Fruit fly (Drosophila melanogaster) whole organism, prepupa: ENCODE data around the gene CG3823.

Source experiments
- CG11294 ChIP-seq: fragments of 200-800 bp; sonication (Bioruptor generic); IDR thresholded peaks from 2 replicates; pipeline ENCODE4 v1.3.6; 2022; ENCODE audit warnings: missing biosample characterization, missing genetic modification characterization
- Lpt ChIP-seq: fragments of 200-800 bp; sonication (Bioruptor generic); optimal IDR thresholded peaks from 3 replicates; lab custom pipeline; 2016; ENCODE audit warnings: missing biosample characterization, missing genetic modification characterization
- net ChIP-seq: fragments of 200-800 bp; sonication (Bioruptor generic); optimal IDR thresholded peaks from 3 replicates; lab custom pipeline; 2016; ENCODE audit warnings: missing biosample characterization, missing genetic modification characterization

- TF ChIP-seq Lpt (GFP tag; lab: Kevin White, UChicago) (no peak), CG11294 (no peak), net (GFP tag; lab: Kevin White, UChicago) (no peak)
Observed at dm6 chrX:6260900-6261299, 42.9 kb upstream of the CG3823 start, which contains the start of gene Josd.
